Worm (Caenorhabditis elegans) whole organism, L4 larva: ENCODE results near the gene srbc-42.
"Not testable (repeated sequence)": the region's sequence is repeated elsewhere in the genome, so short reads cannot be mapped to it uniquely, and the experiment has no call there.

Experiments used
- aha-1 ChIP-seq: fragments of 150-350 bp; peaks from one replicate; lab custom pipeline; 2014; ENCODE audit warnings: missing biosample characterization, missing genetic modification characterization
- hif-1 ChIP-seq, 2 experiments: sonication (generic microtip); optimal IDR thresholded peaks; 2 replicates each; lab custom pipeline; 2016 to 2017; ENCODE audit warnings: missing compliant biosample characterization in 2 of 2, missing genetic modification characterization in 2 of 2, missing genetic modification reagents in 2 of 2, missing genotype in 2 of 2, mild to moderate bottlenecking in 1 of 2
- nhr-102 ChIP-seq: sonication (generic microtip); optimal IDR thresholded peaks from 2 replicates; lab custom pipeline; 2016; ENCODE audit warnings: mild to moderate bottlenecking, missing genetic modification characterization, moderate library complexity, missing compliant biosample characterization
- nhr-6 ChIP-seq: fragments of 150-350 bp; optimal IDR thresholded peaks from 2 replicates; lab custom pipeline; 2014; ENCODE audit warnings: missing biosample characterization, missing genetic modification characterization
- snpc-4 ChIP-seq: fragments of 150-350 bp; optimal IDR thresholded peaks from 2 replicates; lab custom pipeline; 2014; ENCODE audit warnings: missing biosample characterization, missing genetic modification characterization
- zip-2 ChIP-seq: fragments of 150-350 bp; optimal IDR thresholded peaks from 2 replicates; lab custom pipeline; 2014; ENCODE audit warnings: missing biosample characterization, missing genetic modification characterization

Gene srbc-42

ce11 chrV:2144408-2144807 lies 46.6 kb downstream of the srbc-42 start, which contains the start of gene F22F7.12:
Gene F22F7.12 (minus strand): TSS chrV:2144508.
- not testable (repeated sequence) for TF ChIP-seq snpc-4; nhr-102 (tag; lab: Kevin White, UChicago); zip-2 (tag; lab: Kevin White, UChicago)

DNA sequence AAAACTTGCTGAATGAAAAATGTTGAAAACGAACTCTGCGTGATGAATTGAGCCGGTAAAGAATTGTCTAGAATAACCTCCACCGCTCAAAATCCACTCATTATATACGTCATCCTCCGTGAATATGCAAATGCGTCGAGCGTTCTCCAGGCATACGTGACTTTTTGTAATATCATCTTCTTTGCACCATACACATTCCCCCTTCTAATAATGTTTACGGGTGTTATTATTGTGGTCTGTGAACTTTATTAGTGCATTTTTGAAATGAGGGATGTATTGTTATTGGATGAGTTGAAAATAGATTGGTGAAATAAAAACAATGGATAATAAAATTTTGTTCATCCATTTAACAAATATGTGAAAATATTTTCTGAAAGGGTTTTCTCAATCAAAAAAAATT lies 51.1 kb downstream of the srbc-42 start, which contains the start of gene F22F7.7:
Gene F22F7.7, minus strand, starts transcription at position 125 of the 400 bp plus-strand sequence.
- TF ChIP-seq aha-1 (tag; lab: Kevin White, UChicago) (peak; percentile 94), nhr-6 (tag; lab: Kevin White, UChicago) (no peak), hif-1 (tag; optimal IDR thresholded peaks at IDR 0.05; lab: Kevin White, UChicago) (peak in 1 of 2 experiments; percentile 69)
